Fruit fly (Drosophila melanogaster): ENCODE measurements around the gene Pdk1.
A peak's percentile ranks its signal among the peaks of the same experiment; 100 is the strongest.

Gene Pdk1

DNA sequence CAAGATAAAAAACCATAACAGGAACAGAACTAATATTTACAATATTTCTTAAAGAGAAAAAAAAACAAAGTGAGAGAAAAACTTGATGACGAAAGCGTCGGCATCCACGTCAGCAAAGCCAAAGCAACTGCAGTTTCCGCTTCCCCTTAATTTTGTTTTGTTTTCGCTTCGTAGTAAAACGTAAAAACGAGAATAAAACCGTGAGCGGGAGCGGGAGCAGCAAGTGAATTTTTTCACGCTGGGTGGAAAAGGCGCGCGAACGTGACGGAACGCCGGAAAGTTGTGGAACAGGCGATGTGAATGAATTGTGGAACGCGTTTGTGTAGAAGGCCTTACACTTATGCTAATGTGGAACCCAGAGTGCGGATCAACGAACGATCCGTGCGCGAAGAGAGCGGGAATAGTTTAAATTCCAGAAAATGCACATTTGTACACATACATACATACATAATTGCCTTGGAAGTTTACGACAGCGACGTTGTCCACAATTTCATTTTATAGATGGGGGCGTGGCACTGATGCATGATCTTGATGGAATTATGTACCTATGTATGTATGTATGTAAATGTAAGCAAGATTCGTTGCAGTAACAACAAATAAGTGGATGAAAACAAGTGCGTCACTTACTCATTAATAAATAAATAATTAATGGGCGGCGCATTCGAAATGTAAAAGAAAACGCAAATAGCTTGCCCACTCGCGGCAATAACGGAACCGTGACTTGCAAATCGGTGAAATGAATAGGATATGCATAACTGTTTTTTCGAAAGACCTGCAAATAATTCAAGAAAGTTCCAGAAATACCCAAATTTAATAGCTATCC, 744 bp upstream of the Pdk1 start (continued):
- TF ChIP-seq Tbp (GFP tag; optimal IDR thresholded peaks at IDR 0.05) (no peak), pfk (GFP tag; optimal IDR thresholded peaks at IDR 0.05) (peak; percentile 99), Awh (GFP tag; IDR thresholded peaks at IDR 0.05) (no peak), psq (GFP tag; optimal IDR thresholded peaks at IDR 0.05) (peak; percentile 15), CG18619 (GFP tag; optimal IDR thresholded peaks at IDR 0.05) (peak; percentile 9), CG3163 (GFP tag; optimal IDR thresholded peaks at IDR 0.05) (peak; percentile 60), CG12219 (GFP tag; optimal IDR thresholded peaks at IDR 0.05) (no peak), D (optimal IDR thresholded peaks at IDR 0.05) (no peak), D (GFP tag; optimal IDR thresholded peaks at IDR 0.05) (no peak), NFAT (GFP tag; IDR thresholded peaks at IDR 0.05) (no peak), tll (GFP tag; optimal IDR thresholded peaks at IDR 0.05) (no peak), CG17912 (GFP tag; optimal IDR thresholded peaks at IDR 0.05) (peak; percentile 24), Bgb (GFP tag; IDR thresholded peaks at IDR 0.05; ENCODE audit: partially characterized antibody) (peak; percentile 26; the same call in 1 of the 2 replicates), zf30C (GFP tag; optimal IDR thresholded peaks at IDR 0.05) (peak; percentile 56), CG14710 (tag; optimal IDR thresholded peaks at IDR 0.05) (no peak), CG12659 (GFP tag; optimal IDR thresholded peaks at IDR 0.05) (no peak), al (GFP tag; IDR thresholded peaks at IDR 0.05) (no peak), CG4360 (GFP tag; IDR thresholded peaks at IDR 0.05) (no peak), ftz-f1 (GFP tag; optimal IDR thresholded peaks at IDR 0.05) (peak; percentile 66), unc-4 (GFP tag; IDR thresholded peaks at IDR 0.05; ENCODE audit: partially characterized antibody) (no peak), sr (GFP tag; IDR thresholded peaks at IDR 0.05) (no peak), bcd (GFP tag; optimal IDR thresholded peaks at IDR 0.05) (no peak), CG34376 (GFP tag; optimal IDR thresholded peaks at IDR 0.05) (peak; percentile 46), Ravus (GFP tag; IDR thresholded peaks at IDR 0.05) (no peak), CG34224 (GFP tag; IDR thresholded peaks at IDR 0.05; ENCODE audit: partially characterized antibody) (peak; percentile 40; the same call in 1 of the 3 replicates), insv (GFP tag; optimal IDR thresholded peaks at IDR 0.05) (no peak), Doc2 (GFP tag; IDR thresholded peaks at IDR 0.05) (no peak), cwo (GFP tag; optimal IDR thresholded peaks at IDR 0.05) (no peak), CG3281 (GFP tag; optimal IDR thresholded peaks at IDR 0.05) (no peak), kay (GFP tag; optimal IDR thresholded peaks at IDR 0.05) (no peak), Oli (tag; optimal IDR thresholded peaks at IDR 0.05) (peak; percentile 0), CG4404 (GFP tag; IDR thresholded peaks at IDR 0.05) (no peak), tx (GFP tag; optimal IDR thresholded peaks at IDR 0.05) (no peak), btn (GFP tag; optimal IDR thresholded peaks at IDR 0.05) (no peak), Drgx (GFP tag; IDR thresholded peaks at IDR 0.05) (0 out of 2 replicates have a peak, but pooled peaks have one; percentile 17), Xrp1 (GFP tag; IDR thresholded peaks at IDR 0.05) (no peak), H15 (GFP tag; IDR thresholded peaks at IDR 0.05) (no peak), CG10979 (tag; optimal IDR thresholded peaks at IDR 0.05) (no peak), fd3F (GFP tag; optimal IDR thresholded peaks at IDR 0.05) (no peak), gro (GFP tag; optimal IDR thresholded peaks at IDR 0.05) (no peak), CG6765 (GFP tag; optimal IDR thresholded peaks at IDR 0.05) (no peak), Ssrp (tag; optimal IDR thresholded peaks at IDR 0.05) (peak; percentile 17), dpn (GFP tag; optimal IDR thresholded peaks at IDR 0.05) (no peak), sisA (GFP tag; IDR thresholded peaks at IDR 0.05) (no peak), sob (GFP tag; IDR thresholded peaks at IDR 0.05) (no peak), dimm (GFP tag; IDR thresholded peaks at IDR 0.05) (no peak), seq (GFP tag; IDR thresholded peaks at IDR 0.05) (no peak), unpg (GFP tag; optimal IDR thresholded peaks at IDR 0.05) (no peak), HLHmδ (GFP tag; optimal IDR thresholded peaks at IDR 0.05) (no peak), pho (GFP tag; optimal IDR thresholded peaks at IDR 0.05) (no peak)

Measured in whole organism, embryonic.